Fruit fly (Drosophila melanogaster): ENCODE data around the gene Zaf1.

Zaf1 gene

DNA sequence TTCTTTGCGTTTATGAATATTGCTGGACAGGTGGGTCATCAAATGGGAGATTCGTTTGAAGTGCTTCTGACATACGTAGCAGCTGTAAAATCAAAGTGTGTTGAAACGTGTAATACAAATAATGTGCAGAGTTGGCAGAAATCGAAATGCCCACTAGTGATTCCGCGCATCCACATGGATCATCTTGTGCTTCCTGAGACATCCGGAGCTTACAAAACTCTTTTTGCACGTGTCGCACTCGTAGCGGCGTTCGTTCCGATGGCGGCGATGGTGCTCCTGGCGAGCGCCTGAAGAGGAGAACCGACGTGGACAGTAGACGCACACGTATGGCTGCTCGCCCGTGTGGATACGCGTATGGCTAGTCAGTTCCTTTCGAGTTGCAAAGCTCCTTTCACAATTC, at the start of gene Zaf1:
Zaf1 (minus strand) TSS at position 101 of the 400 bp plus-strand sequence.
- peak; percentile 12 for TF ChIP-seq tj (GFP tag; optimal IDR thresholded peaks at IDR 0.05)
- no peak for TF ChIP-seq pad (GFP tag; optimal IDR thresholded peaks at IDR 0.05)
- no peak for TF ChIP-seq kay (GFP tag; ENCODE audit: borderline replicate concordance)
- TF ChIP-seq Hr96 (GFP tag; optimal IDR thresholded peaks at IDR 0.05): no peak

dm6 chr3R:11673955-11674663, 48.7 kb upstream of the Zaf1 start, which contains the start of gene CG14715:
Gene CG14715, plus strand, starts transcription at chr3R:11674221.
- TF ChIP-seq CG12768 (GFP tag; optimal IDR thresholded peaks at IDR 0.05) (no peak), bab1 (GFP tag; optimal IDR thresholded peaks at IDR 0.05) (peak; percentile 79), pad (GFP tag; optimal IDR thresholded peaks at IDR 0.05) (no peak), cic (GFP tag; optimal IDR thresholded peaks at IDR 0.05) (no peak), Hr96 (GFP tag; optimal IDR thresholded peaks at IDR 0.05) (peak; percentile 37), toe (GFP tag; optimal IDR thresholded peaks at IDR 0.05) (peak; percentile 61), ovo (GFP tag; optimal IDR thresholded peaks at IDR 0.05) (peak; percentile 1), CG11617 (GFP tag; optimal IDR thresholded peaks at IDR 0.05) (peak; percentile 9), Crg-1 (GFP tag; optimal IDR thresholded peaks at IDR 0.05) (no peak), CG7101 (tag; optimal IDR thresholded peaks at IDR 0.05) (peak; percentile 60), kay (GFP tag; ENCODE audit: borderline replicate concordance) (no peak), CG14711 (tag; optimal IDR thresholded peaks at IDR 0.05) (peak; percentile 51), tj (GFP tag; optimal IDR thresholded peaks at IDR 0.05) (peak; percentile 9), CG5204 (GFP tag; optimal IDR thresholded peaks at IDR 0.05) (no peak), cnc (optimal IDR thresholded peaks at IDR 0.05) (no peak), CG1620 (GFP tag; optimal IDR thresholded peaks at IDR 0.05) (peak; percentile 52), CG7045 (GFP tag; optimal IDR thresholded peaks at IDR 0.05) (peak; percentile 9), Clk (GFP tag; optimal IDR thresholded peaks at IDR 0.05) (no peak), CG33017 (tag; optimal IDR thresholded peaks at IDR 0.05) (no peak), Mnt (GFP tag; optimal IDR thresholded peaks at IDR 0.05) (peak; percentile 39)

- TF ChIP-seq CG7101 (tag; optimal IDR thresholded peaks at IDR 0.05) (no peak), CG7045 (GFP tag; optimal IDR thresholded peaks at IDR 0.05) (no peak), toe (GFP tag; optimal IDR thresholded peaks at IDR 0.05) (no peak), CG12768 (GFP tag; optimal IDR thresholded peaks at IDR 0.05) (no peak), cic (GFP tag; optimal IDR thresholded peaks at IDR 0.05) (no peak), CG1620 (GFP tag; optimal IDR thresholded peaks at IDR 0.05) (no peak)
Observed at dm6 chr3R:11671784-11672183, 46.3 kb upstream of the Zaf1 start.

dm6 chr3R:11670888-11671287, 45.4 kb upstream of the Zaf1 start:
- TF ChIP-seq Crg-1 (GFP tag; optimal IDR thresholded peaks at IDR 0.05) (no peak), Mnt (GFP tag; optimal IDR thresholded peaks at IDR 0.05) (no peak), cic (GFP tag; optimal IDR thresholded peaks at IDR 0.05) (no peak), CG7101 (tag; optimal IDR thresholded peaks at IDR 0.05) (no peak), toe (GFP tag; optimal IDR thresholded peaks at IDR 0.05) (no peak), ovo (GFP tag; optimal IDR thresholded peaks at IDR 0.05) (no peak), CG14711 (tag; optimal IDR thresholded peaks at IDR 0.05) (no peak)

DNA sequence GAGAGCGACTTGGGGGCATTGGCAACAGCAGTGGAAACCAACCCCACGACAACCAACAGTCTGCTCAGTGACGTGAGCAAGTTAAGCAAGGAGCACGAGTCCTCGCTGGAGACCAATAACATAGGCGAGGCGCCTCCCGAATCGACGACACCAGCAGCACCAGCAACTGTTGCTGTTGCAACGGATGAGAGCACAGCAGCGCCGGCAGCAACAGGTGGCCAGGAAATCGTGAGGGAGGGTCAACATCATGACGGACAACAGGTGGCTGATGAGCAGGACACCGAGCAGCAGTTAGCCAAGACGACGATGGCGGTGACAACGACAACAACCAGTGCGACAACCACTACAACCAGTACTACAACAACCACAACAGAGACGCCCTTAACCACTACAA, 44.5 kb upstream of the Zaf1 start:
- TF ChIP-seq CG7101 (tag; optimal IDR thresholded peaks at IDR 0.05) (no peak), cnc (optimal IDR thresholded peaks at IDR 0.05) (no peak), CG1620 (GFP tag; optimal IDR thresholded peaks at IDR 0.05) (no peak), CG7045 (GFP tag; optimal IDR thresholded peaks at IDR 0.05) (no peak), CG14711 (tag; optimal IDR thresholded peaks at IDR 0.05) (no peak), cic (GFP tag; optimal IDR thresholded peaks at IDR 0.05) (no peak), CG33017 (tag; optimal IDR thresholded peaks at IDR 0.05) (no peak)

DNA sequence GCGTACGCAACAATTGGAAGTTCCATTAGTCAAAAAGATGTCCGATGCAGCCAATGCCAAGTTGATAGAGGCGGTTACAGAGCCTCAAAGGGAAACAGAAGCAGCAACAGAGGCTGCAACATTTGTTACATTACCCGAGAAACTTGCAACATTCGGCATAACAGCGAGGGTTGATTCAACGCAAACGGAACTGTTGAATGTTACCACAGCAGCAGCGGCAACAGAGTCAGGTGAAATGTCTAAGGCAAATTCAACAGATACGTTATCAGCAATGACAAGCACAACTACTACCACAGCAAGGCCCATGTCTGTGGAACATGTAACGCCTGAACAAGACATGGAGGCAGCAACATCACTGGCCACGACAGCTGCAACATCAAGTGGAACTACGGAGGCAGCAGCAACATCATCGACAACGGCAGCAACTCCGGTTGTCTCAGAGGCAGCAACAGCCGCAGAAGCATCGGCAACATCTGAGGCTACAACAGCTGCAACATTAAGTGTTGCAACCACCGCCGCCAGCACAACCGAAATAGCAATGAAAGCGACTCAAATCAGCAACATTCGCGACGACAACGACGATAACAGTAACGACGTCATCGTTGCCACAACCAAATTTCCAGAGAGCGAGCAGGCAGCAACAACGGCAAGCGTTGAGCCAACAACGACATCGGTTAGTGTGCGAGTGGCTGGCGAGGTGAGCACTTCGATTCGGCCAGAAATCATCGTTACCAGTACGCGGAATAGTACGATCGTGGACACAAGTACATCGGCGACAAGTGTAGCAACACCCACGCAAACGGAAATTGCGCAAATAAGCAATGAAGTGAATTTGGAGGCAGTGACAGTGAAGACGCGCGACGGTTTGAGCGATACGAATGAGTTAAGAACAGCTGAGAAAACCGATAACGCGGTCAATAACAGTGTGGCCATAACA, 43.8 kb upstream of the Zaf1 start:
- TF ChIP-seq CG14711 (tag; optimal IDR thresholded peaks at IDR 0.05): no peak
- TF ChIP-seq Clk (GFP tag; optimal IDR thresholded peaks at IDR 0.05): no peak
- TF ChIP-seq CG7045 (GFP tag; optimal IDR thresholded peaks at IDR 0.05): no peak
- no peak for TF ChIP-seq cnc (optimal IDR thresholded peaks at IDR 0.05)
- TF ChIP-seq bab1 (GFP tag; optimal IDR thresholded peaks at IDR 0.05): peak; percentile 2
- no peak for TF ChIP-seq tj (GFP tag; optimal IDR thresholded peaks at IDR 0.05)
- TF ChIP-seq CG5204 (GFP tag; optimal IDR thresholded peaks at IDR 0.05): no peak
- no peak for TF ChIP-seq Hr96 (GFP tag; optimal IDR thresholded peaks at IDR 0.05)
- no peak for TF ChIP-seq CG11617 (GFP tag; optimal IDR thresholded peaks at IDR 0.05)

All from whole organism, adult.